Comparison of ENCODE assay signal across 3 worm cellular contexts in the genomic region with DNA sequence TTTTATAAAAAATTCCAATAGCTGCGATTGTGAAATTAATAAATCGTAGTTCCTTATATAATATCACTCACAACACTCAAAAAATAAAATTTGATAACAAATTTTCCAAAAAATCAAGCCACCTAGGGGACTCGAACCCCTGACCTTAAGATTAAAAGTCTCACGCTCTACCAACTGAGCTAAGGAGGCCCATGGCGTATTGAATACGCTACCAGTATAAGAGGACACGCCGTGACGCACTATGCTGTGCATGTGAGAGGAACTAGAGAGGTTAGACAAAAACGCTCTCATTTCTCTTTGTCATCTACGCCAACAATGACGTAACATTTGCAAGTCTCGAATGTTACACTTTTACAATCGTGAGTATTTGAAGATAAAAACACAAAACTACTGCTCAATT.
A peak's percentile ranks its signal among the peaks of the same experiment; 100 is the strongest.
TF ChIP-seq lines count a peak whose summit lies in the region.

No protein-coding gene starts in this region.

TF ChIP-seq in whole organism, L1 larva, 84 proteins besides CTCF, POLR2A, EP300 and RAD21 (continued from another document and continues in another):
- TF ChIP-seq ztf-11 (tag; optimal IDR thresholded peaks at IDR 0.05; lab: Kevin White, UChicago) (peak in 1 of 2 experiments; percentile 29), egl-13 (tag; optimal IDR thresholded peaks at IDR 0.05; lab: Kevin White, UChicago) (peak; percentile 81), sox-4 (tag; optimal IDR thresholded peaks at IDR 0.05; lab: Kevin White, UChicago) (peak; percentile 28), irx-1 (tag; optimal IDR thresholded peaks at IDR 0.05; lab: Kevin White, UChicago) (peak; percentile 82), lir-3 (tag; optimal IDR thresholded peaks at IDR 0.05; lab: Kevin White, UChicago; ENCODE audit: poor library complexity) (peak; percentile 83), nhr-84 (tag; optimal IDR thresholded peaks at IDR 0.05; lab: Kevin White, UChicago) (no peak), jun-1 (tag; optimal IDR thresholded peaks at IDR 0.05; lab: Kevin White, UChicago) (peak; percentile 74), tlp-1 (tag; optimal IDR thresholded peaks at IDR 0.05; lab: Kevin White, UChicago) (no peak), hlh-4 (tag; optimal IDR thresholded peaks at IDR 0.05; lab: Kevin White, UChicago) (no peak), dpl-1 (GFP tag; optimal IDR thresholded peaks at IDR 0.05; lab: Kevin White, UChicago) (peak in 2 of 3 experiments; percentile 37 to 49), nhr-12 (tag; optimal IDR thresholded peaks at IDR 0.05; lab: Kevin White, UChicago) (no peak), snu-23 (GFP tag; optimal IDR thresholded peaks at IDR 0.05; lab: Kevin White, UChicago) (peak; percentile 96), hpl-2 (GFP tag; optimal IDR thresholded peaks at IDR 0.05; lab: Kevin White, UChicago) (peak; percentile 58), elt-2 (tag; optimal IDR thresholded peaks at IDR 0.05; lab: Kevin White, UChicago) (peak; percentile 76), nhr-90 (tag; optimal IDR thresholded peaks at IDR 0.05; lab: Kevin White, UChicago; ENCODE audit: poor library complexity) (peak; percentile 87), nhr-19 (GFP tag; conservative IDR thresholded peaks at IDR 0.05; lab: Robert Waterston, UW) (peak; percentile 91), grh-1 (GFP tag; IDR thresholded peaks at IDR 0.05; lab: Robert Waterston, UW) (peak; percentile 42; the same call in 1 of the 2 replicates), ceh-63 (GFP tag; optimal IDR thresholded peaks at IDR 0.05; lab: Kevin White, UChicago) (no peak), isw-1 (GFP tag; IDR thresholded peaks at IDR 0.05; lab: Robert Waterston, UW) (peak; percentile 50), sup-37 (GFP tag; optimal IDR thresholded peaks at IDR 0.05; lab: Kevin White, UChicago) (peak; percentile 75), unc-98 (GFP tag; IDR thresholded peaks at IDR 0.05; lab: Robert Waterston, UW) (peak; percentile 63), unc-86 (tag; optimal IDR thresholded peaks at IDR 0.05; lab: Kevin White, UChicago) (peak; percentile 75), skn-1 (tag; optimal IDR thresholded peaks at IDR 0.05; lab: Kevin White, UChicago) (peak; percentile 62), lsy-2 (tag; optimal IDR thresholded peaks at IDR 0.05; lab: Kevin White, UChicago) (peak; percentile 82 to 85), nhr-20 (tag; optimal IDR thresholded peaks at IDR 0.05; lab: Kevin White, UChicago) (peak; percentile 90), dsc-1 (tag; optimal IDR thresholded peaks at IDR 0.05; lab: Kevin White, UChicago) (peak; percentile 94), efl-3 (GFP tag; optimal IDR thresholded peaks at IDR 0.05; lab: Kevin White, UChicago) (peak; percentile 5), fkh-4 (tag; optimal IDR thresholded peaks at IDR 0.05; lab: Kevin White, UChicago; ENCODE audit: borderline replicate concordance) (no peak), ztf-4 (tag; optimal IDR thresholded peaks at IDR 0.05; lab: Kevin White, UChicago) (peak; percentile 82), ceh-90 (tag; optimal IDR thresholded peaks at IDR 0.05; lab: Kevin White, UChicago) (no peak), lin-13 (GFP tag; optimal IDR thresholded peaks at IDR 0.05; lab: Kevin White, UChicago) (peak; percentile 76), zag-1 (tag; optimal IDR thresholded peaks at IDR 0.05; lab: Kevin White, UChicago) (peak; percentile 64), vab-15 (tag; optimal IDR thresholded peaks at IDR 0.05; lab: Kevin White, UChicago) (peak; percentile 35), pag-3 (tag; optimal IDR thresholded peaks at IDR 0.05; lab: Kevin White, UChicago; ENCODE audit: borderline replicate concordance, insufficient read depth) (no peak), unc-30 (tag; optimal IDR thresholded peaks at IDR 0.05; lab: Kevin White, UChicago) (no peak), elt-3 (tag; optimal IDR thresholded peaks at IDR 0.05; lab: Kevin White, UChicago) (peak in 2 of 6 experiments; percentile 36 to 60), Y116A8C.19 (tag; optimal IDR thresholded peaks at IDR 0.05; lab: Kevin White, UChicago; ENCODE audit: borderline replicate concordance) (no peak), snpc-4 (tag; optimal IDR thresholded peaks at IDR 0.05; lab: Kevin White, UChicago) (peak; percentile 87), unc-62 (GFP tag; optimal IDR thresholded peaks at IDR 0.05; lab: Kevin White, UChicago) (no peak), fos-1 (tag; optimal IDR thresholded peaks at IDR 0.05; lab: Kevin White, UChicago) (peak; percentile 87), xbp-1 (tag; optimal IDR thresholded peaks at IDR 0.05; lab: Kevin White, UChicago) (peak; percentile 88)

TF ChIP-seq in whole organism, L3 larva, 47 proteins besides CTCF, POLR2A, EP300 and RAD21 (continued from another document):
- TF ChIP-seq tbx-2 (tag; optimal IDR thresholded peaks at IDR 0.05; lab: Kevin White, UChicago), result peak; percentile 87
- TF ChIP-seq lin-15B (tag; optimal IDR thresholded peaks at IDR 0.05; lab: Kevin White, UChicago), result peak; percentile 33
- no peak for TF ChIP-seq ama-1 (optimal IDR thresholded peaks at IDR 0.05; lab: Kevin White, UChicago)
- no peak for TF ChIP-seq mml-1 (tag; optimal IDR thresholded peaks at IDR 0.05; lab: Kevin White, UChicago)
- peak; percentile 29 for TF ChIP-seq sea-2 (GFP tag; optimal IDR thresholded peaks at IDR 0.05; lab: Kevin White, UChicago)
- TF ChIP-seq aly-2 (tag; optimal IDR thresholded peaks at IDR 0.05; lab: Kevin White, UChicago), result no peak
- TF ChIP-seq fkh-2 (tag; optimal IDR thresholded peaks at IDR 0.05; lab: Kevin White, UChicago), result peak; percentile 80
- peak; percentile 87 for TF ChIP-seq nhr-25 (tag; optimal IDR thresholded peaks at IDR 0.05; lab: Kevin White, UChicago)
- TF ChIP-seq ceh-82 (tag; optimal IDR thresholded peaks at IDR 0.05; lab: Kevin White, UChicago), result peak; percentile 88
- peak; percentile 53 for TF ChIP-seq pqm-1 (tag; optimal IDR thresholded peaks at IDR 0.05; lab: Kevin White, UChicago)
- no peak for TF ChIP-seq ceh-9 (tag; optimal IDR thresholded peaks at IDR 0.05; lab: Kevin White, UChicago)
- TF ChIP-seq elt-3 (tag; optimal IDR thresholded peaks at IDR 0.05; lab: Kevin White, UChicago), result peak in 1 of 3 experiments; percentile 60
- TF ChIP-seq fos-1 (tag; optimal IDR thresholded peaks at IDR 0.05; lab: Kevin White, UChicago), result no peak
- peak; percentile 81 for TF ChIP-seq nhr-43 (tag; optimal IDR thresholded peaks at IDR 0.05; lab: Kevin White, UChicago; ENCODE audit: poor library complexity, severe bottlenecking)
- TF ChIP-seq nhr-12 (tag; optimal IDR thresholded peaks at IDR 0.05; lab: Kevin White, UChicago), result no peak
- peak; percentile 57 for TF ChIP-seq snpc-4 (tag; optimal IDR thresholded peaks at IDR 0.05; lab: Kevin White, UChicago)
- TF ChIP-seq elt-1 (tag; optimal IDR thresholded peaks at IDR 0.05; lab: Kevin White, UChicago), result peak; percentile 33
- peak; percentile 71 for TF ChIP-seq nhr-76 (tag; optimal IDR thresholded peaks at IDR 0.05; lab: Kevin White, UChicago)
- TF ChIP-seq nhr-11 (tag; optimal IDR thresholded peaks at IDR 0.05; lab: Kevin White, UChicago), result peak; percentile 72
- peak; percentile 95 for TF ChIP-seq egl-5 (tag; optimal IDR thresholded peaks at IDR 0.05; lab: Kevin White, UChicago)
- TF ChIP-seq ztf-4 (tag; optimal IDR thresholded peaks at IDR 0.05; lab: Kevin White, UChicago), result peak; percentile 78
- peak; percentile 61 for TF ChIP-seq R02D3.7 (tag; optimal IDR thresholded peaks at IDR 0.05; lab: Kevin White, UChicago)
- no peak for TF ChIP-seq ztf-11 (tag; optimal IDR thresholded peaks at IDR 0.05; lab: Kevin White, UChicago)
- TF ChIP-seq fkh-10 (GFP tag; optimal IDR thresholded peaks at IDR 0.05; lab: Kevin White, UChicago), result no peak
- TF ChIP-seq pha-4 (tag; optimal IDR thresholded peaks at IDR 0.05; lab: Kevin White, UChicago), result peak; percentile 88
- TF ChIP-seq nhr-28 (tag; optimal IDR thresholded peaks at IDR 0.05; lab: Kevin White, UChicago), result no peak
- TF ChIP-seq unc-39 (tag; optimal IDR thresholded peaks at IDR 0.05; lab: Kevin White, UChicago), result no peak
- TF ChIP-seq egl-27 (tag; optimal IDR thresholded peaks at IDR 0.05; lab: Kevin White, UChicago), result peak; percentile 51
- peak; percentile 72 for TF ChIP-seq elt-2 (tag; optimal IDR thresholded peaks at IDR 0.05; lab: Kevin White, UChicago)

TF ChIP-seq in whole organism, young adult, 124 proteins besides CTCF, POLR2A, EP300 and RAD21 (continued from another document and continues in another):
- TF ChIP-seq sdz-38 (tag; optimal IDR thresholded peaks at IDR 0.05; lab: Kevin White, UChicago), result no peak
- peak; percentile 23 for TF ChIP-seq F57C9.4 (tag; optimal IDR thresholded peaks at IDR 0.05; lab: Kevin White, UChicago)
- TF ChIP-seq unc-62 (GFP tag; optimal IDR thresholded peaks at IDR 0.05; lab: Kevin White, UChicago), result no peak
- peak; percentile 89 for TF ChIP-seq snpc-3.4 (tag; optimal IDR thresholded peaks at IDR 0.05; lab: Kevin White, UChicago)
- TF ChIP-seq dpl-1 (GFP tag; optimal IDR thresholded peaks at IDR 0.05; lab: Kevin White, UChicago), result peak; percentile 39
- TF ChIP-seq lin-40 (tag; optimal IDR thresholded peaks at IDR 0.05; lab: Kevin White, UChicago), result peak; percentile 91
- TF ChIP-seq mes-4 (tag; optimal IDR thresholded peaks at IDR 0.05; lab: Kevin White, UChicago), result peak; percentile 73
- no peak for TF ChIP-seq xnd-1 (tag; optimal IDR thresholded peaks at IDR 0.05; lab: Kevin White, UChicago)
- TF ChIP-seq sptf-2 (GFP tag; optimal IDR thresholded peaks at IDR 0.05; lab: Kevin White, UChicago), result peak; percentile 25
- peak; percentile 84 for TF ChIP-seq ztf-28 (GFP tag; IDR thresholded peaks at IDR 0.05; lab: Robert Waterston, UW)
- peak; percentile 84 for TF ChIP-seq attf-5 (GFP tag; optimal IDR thresholded peaks at IDR 0.05; lab: Kevin White, UChicago)
- peak; percentile 90 for TF ChIP-seq K12H6.12 (tag; optimal IDR thresholded peaks at IDR 0.05; lab: Kevin White, UChicago)
- TF ChIP-seq ztf-22 (GFP tag; optimal IDR thresholded peaks at IDR 0.05; lab: Kevin White, UChicago), result peak; percentile 85
- peak; percentile 97 for TF ChIP-seq rpc-1 (optimal IDR thresholded peaks at IDR 0.05; lab: Kevin White, UChicago)
- peak; percentile 99 for TF ChIP-seq rpc-1 (tag; optimal IDR thresholded peaks at IDR 0.05; lab: Kevin White, UChicago)
- 0 out of 2 replicates have a peak, but pooled peaks have one; percentile 57 for TF ChIP-seq sea-2 (GFP tag; IDR thresholded peaks at IDR 0.05; lab: Robert Waterston, UW)
- TF ChIP-seq nfyb-1 (GFP tag; IDR thresholded peaks at IDR 0.05; lab: Robert Waterston, UW), result peak; percentile 93
- TF ChIP-seq F55B11.4 (tag; optimal IDR thresholded peaks at IDR 0.05; lab: Kevin White, UChicago; ENCODE audit: borderline replicate concordance, insufficient read depth), result no peak
- peak; percentile 90 for TF ChIP-seq atf-7 (tag; optimal IDR thresholded peaks at IDR 0.05; lab: Kevin White, UChicago)
- peak; percentile 75 for TF ChIP-seq F10E7.11 (tag; optimal IDR thresholded peaks at IDR 0.05; lab: Kevin White, UChicago)
- no peak; the same call in 1 of the 2 replicates for TF ChIP-seq madf-6 (GFP tag; IDR thresholded peaks at IDR 0.05; lab: Robert Waterston, UW)
- TF ChIP-seq attf-3 (GFP tag; conservative IDR thresholded peaks at IDR 0.05; lab: Robert Waterston, UW), result peak; percentile 56; the same call in 1 of the 2 replicates
- peak; percentile 91 for TF ChIP-seq madf-10 (tag; optimal IDR thresholded peaks at IDR 0.05; lab: Kevin White, UChicago)
- TF ChIP-seq ztf-26 (tag; optimal IDR thresholded peaks at IDR 0.05; lab: Kevin White, UChicago), result peak; percentile 84
- TF ChIP-seq zfh-2 (GFP tag; conservative IDR thresholded peaks at IDR 0.05; lab: Robert Waterston, UW), result no peak
- no peak for TF ChIP-seq nfya-1 (tag; optimal IDR thresholded peaks at IDR 0.05; lab: Kevin White, UChicago; ENCODE audit: borderline replicate concordance, insufficient read depth)
- TF ChIP-seq F22D6.2 (tag; optimal IDR thresholded peaks at IDR 0.05; lab: Kevin White, UChicago), result peak; percentile 61
- TF ChIP-seq B0019.2 (GFP tag; conservative IDR thresholded peaks at IDR 0.05; lab: Robert Waterston, UW), result peak; percentile 58; the same call in 1 of the 2 replicates
- peak; percentile 42; the same call in 1 of the 2 replicates for TF ChIP-seq lag-1 (GFP tag; IDR thresholded peaks at IDR 0.05; lab: Robert Waterston, UW)
- TF ChIP-seq rec-8 (tag; optimal IDR thresholded peaks at IDR 0.05; lab: Kevin White, UChicago), result peak; percentile 72 to 89
- TF ChIP-seq D2030.7 (GFP tag; IDR thresholded peaks at IDR 0.05; lab: Robert Waterston, UW), result peak; percentile 83
- peak; percentile 41 for TF ChIP-seq nhr-179 (tag; optimal IDR thresholded peaks at IDR 0.05; lab: Kevin White, UChicago)
- peak; percentile 74; the same call in 1 of the 2 replicates for TF ChIP-seq Y95B8A.8 (GFP tag; IDR thresholded peaks at IDR 0.05; lab: Robert Waterston, UW)
- no peak for TF ChIP-seq pha-4 (tag; optimal IDR thresholded peaks at IDR 0.05; lab: Kevin White, UChicago)
- TF ChIP-seq madf-8 (GFP tag; conservative IDR thresholded peaks at IDR 0.05; lab: Robert Waterston, UW), result no peak
- peak; percentile 71 for TF ChIP-seq nhr-80 (tag; optimal IDR thresholded peaks at IDR 0.05; lab: Kevin White, UChicago)
- TF ChIP-seq aptf-2 (GFP tag; conservative IDR thresholded peaks at IDR 0.05; lab: Robert Waterston, UW), result 0 out of 2 replicates have a peak, but pooled peaks have one; percentile 41
- peak; percentile 72 for TF ChIP-seq B0336.3 (GFP tag; IDR thresholded peaks at IDR 0.05; lab: Robert Waterston, UW)
- peak; percentile 91 for TF ChIP-seq hmg-1.2 (GFP tag; IDR thresholded peaks at IDR 0.05; lab: Robert Waterston, UW)
- peak; percentile 87 for TF ChIP-seq ekl-4 (GFP tag; IDR thresholded peaks at IDR 0.05; lab: Robert Waterston, UW)
- peak; percentile 46; the same call in 1 of the 2 replicates for TF ChIP-seq hsf-1 (GFP tag; IDR thresholded peaks at IDR 0.05; lab: Robert Waterston, UW)
- peak; percentile 89 for TF ChIP-seq Y79H2A.3 (GFP tag; conservative IDR thresholded peaks at IDR 0.05; lab: Robert Waterston, UW)
- peak; percentile 80 for TF ChIP-seq hmg-20 (GFP tag; IDR thresholded peaks at IDR 0.05; lab: Robert Waterston, UW)
- peak; percentile 98 for TF ChIP-seq tbp1 (GFP tag; optimal IDR thresholded peaks at IDR 0.05; lab: Kevin White, UChicago)
- TF ChIP-seq tbx-9 (tag; optimal IDR thresholded peaks at IDR 0.05; lab: Kevin White, UChicago; ENCODE audit: borderline replicate concordance), result peak; percentile 84
- peak; percentile 83; the same call in 1 of the 2 replicates for TF ChIP-seq F37B4.10 (GFP tag; IDR thresholded peaks at IDR 0.05; lab: Robert Waterston, UW)
- TF ChIP-seq Y67H2A.10 (GFP tag; conservative IDR thresholded peaks at IDR 0.05; lab: Robert Waterston, UW), result peak; percentile 48
- peak; percentile 51 for TF ChIP-seq unc-130 (GFP tag; optimal IDR thresholded peaks at IDR 0.05; lab: Kevin White, UChicago)
- TF ChIP-seq egrh-3 (GFP tag; IDR thresholded peaks at IDR 0.05; lab: Robert Waterston, UW), result peak; percentile 50
- peak; percentile 92 for TF ChIP-seq athp-1 (tag; optimal IDR thresholded peaks at IDR 0.05; lab: Kevin White, UChicago)
- TF ChIP-seq ZK185.1 (tag; optimal IDR thresholded peaks at IDR 0.05; lab: Kevin White, UChicago; ENCODE audit: poor library complexity, severe bottlenecking), result peak; percentile 93
- peak; percentile 96 for TF ChIP-seq egl-44 (GFP tag; IDR thresholded peaks at IDR 0.05; lab: Robert Waterston, UW)
- TF ChIP-seq die-1 (tag; optimal IDR thresholded peaks at IDR 0.05; lab: Kevin White, UChicago), result peak; percentile 97
- peak; percentile 61 for TF ChIP-seq repo-1 (tag; optimal IDR thresholded peaks at IDR 0.05; lab: Kevin White, UChicago)
- peak; percentile 84 for TF ChIP-seq ceh-27 (GFP tag; optimal IDR thresholded peaks at IDR 0.05; lab: Kevin White, UChicago)
- TF ChIP-seq cebp-1 (GFP tag; IDR thresholded peaks at IDR 0.05; lab: Robert Waterston, UW), result peak; percentile 77
- peak; percentile 90 for TF ChIP-seq cebp-1 (tag; optimal IDR thresholded peaks at IDR 0.05; lab: Kevin White, UChicago)
- TF ChIP-seq ceh-91 (GFP tag; IDR thresholded peaks at IDR 0.05; lab: Robert Waterston, UW), result no peak
- TF ChIP-seq akir-1 (GFP tag; optimal IDR thresholded peaks at IDR 0.05; lab: Kevin White, UChicago), result no peak
- TF ChIP-seq dox-1 (GFP tag; IDR thresholded peaks at IDR 0.05; lab: Robert Waterston, UW), result peak; percentile 92
- TF ChIP-seq rcor-1 (GFP tag; IDR thresholded peaks at IDR 0.05; lab: Robert Waterston, UW), result peak; percentile 93
- TF ChIP-seq snpc-1.1 (tag; optimal IDR thresholded peaks at IDR 0.05; lab: Kevin White, UChicago; ENCODE audit: insufficient read depth), result peak; percentile 65
